Worm (Caenorhabditis elegans) whole organism, L1 larva: Measurements from ENCODE around the gene Y116A8A.6.

Experiments
- C04F5.9 ChIP-seq: sonication (generic microtip); optimal IDR thresholded peaks from 2 replicates; lab custom pipeline; 2016; ENCODE audit warnings: missing genetic modification characterization, missing compliant biosample characterization
- C16A3.4 ChIP-seq: fragments of 150-350 bp; optimal IDR thresholded peaks from 2 replicates; lab custom pipeline; 2014; ENCODE audit warnings: missing biosample characterization, missing genetic modification characterization
- C34B4.2 ChIP-seq: sonication (generic microtip); optimal IDR thresholded peaks from 2 replicates; lab custom pipeline; 2017; ENCODE audit warnings: mild to moderate bottlenecking, missing genetic modification characterization, missing compliant biosample characterization
- F16B12.6 ChIP-seq: fragments of 150-350 bp; optimal IDR thresholded peaks from 2 replicates; lab custom pipeline; 2014; ENCODE audit warnings: missing biosample characterization, missing genetic modification characterization
- Y116A8C.19 ChIP-seq: sonication (generic microtip); optimal IDR thresholded peaks from 2 replicates; lab custom pipeline; 2016; ENCODE audit warnings: missing compliant biosample characterization, missing genetic modification characterization, borderline replicate concordance
- alr-1 ChIP-seq: fragments of 200-800 bp; sonication (Bioruptor generic); optimal IDR thresholded peaks from 2 replicates; lab custom pipeline; 2018; ENCODE audit warnings: borderline replicate concordance, mild to moderate bottlenecking, missing genetic modification characterization, missing compliant biosample characterization
- ama-1 ChIP-seq: fragments of 150-350 bp; optimal IDR thresholded peaks from 2 replicates; lab custom pipeline; 2014
- blmp-1 ChIP-seq: fragments of 150-350 bp; optimal IDR thresholded peaks from 2 replicates; lab custom pipeline; 2014; ENCODE audit warnings: missing biosample characterization, missing genetic modification characterization
- ceh-63 ChIP-seq: fragments of 200-800 bp; sonication (Bioruptor generic); optimal IDR thresholded peaks from 2 replicates; lab custom pipeline; 2018; ENCODE audit warnings: mild to moderate bottlenecking, missing genetic modification characterization, missing compliant biosample characterization
- ceh-8 ChIP-seq: fragments of 200-800 bp; sonication (Bioruptor generic); optimal IDR thresholded peaks from 2 replicates; lab custom pipeline; 2018; ENCODE audit warnings: mild to moderate bottlenecking, missing genetic modification characterization, moderate library complexity, missing compliant biosample characterization
- ceh-90 ChIP-seq: sonication (generic microtip); optimal IDR thresholded peaks from 2 replicates; lab custom pipeline; 2016; ENCODE audit warnings: missing genetic modification characterization, missing compliant biosample characterization
- ces-1 ChIP-seq: fragments of 150-350 bp; optimal IDR thresholded peaks from 2 replicates; lab custom pipeline; 2014; ENCODE audit warnings: missing biosample characterization, missing genetic modification reagents, missing genetic modification characterization
- efl-1 ChIP-seq, 4 experiments: fragments of 150-350 bp; optimal IDR thresholded peaks in 3 of 4; peaks in 1 of 4; 1 replicate in 1 of 4; 2 replicates in 3 of 4; lab custom pipeline; 2014; ENCODE audit warnings: missing biosample characterization in 2 of 4, missing genetic modification characterization in 2 of 4, missing genetic modification reagents in 2 of 4
- efl-3 ChIP-seq: fragments of 200-800 bp; sonication (Bioruptor generic); optimal IDR thresholded peaks from 2 replicates; lab custom pipeline; 2018; ENCODE audit warnings: mild to moderate bottlenecking, missing genetic modification characterization, missing compliant biosample characterization
- egl-27 ChIP-seq, 2 experiments: fragments of 150-350 bp in 1 of 2; sonication (generic microtip); optimal IDR thresholded peaks; 3 replicates each; lab custom pipeline; 2017 to 2018; ENCODE audit warnings: missing biosample characterization in 2 of 2, missing genetic modification characterization in 2 of 2, missing genetic modification reagents in 2 of 2
- elt-2 ChIP-seq: sonication (generic microtip); optimal IDR thresholded peaks from 2 replicates; lab custom pipeline; 2016; ENCODE audit warnings: missing genetic modification characterization, mild to moderate bottlenecking, inconsistent platforms, missing compliant biosample characterization, missing genetic modification reagents
- elt-3 ChIP-seq, 6 experiments: fragments of 150-350 bp in 1 of 6; sonication (generic microtip); optimal IDR thresholded peaks; 2 replicates each; lab custom pipeline; 2017 to 2018; ENCODE audit warnings: missing biosample characterization in 6 of 6, missing genetic modification characterization in 6 of 6, inconsistent platforms in 1 of 6
- fkh-10 ChIP-seq: sonication (generic microtip); optimal IDR thresholded peaks from 2 replicates; lab custom pipeline; 2017; ENCODE audit warnings: missing biosample characterization, missing genetic modification reagents, missing genetic modification characterization
- fkh-4 ChIP-seq: sonication (generic microtip); optimal IDR thresholded peaks from 2 replicates; lab custom pipeline; 2016; ENCODE audit warnings: missing compliant biosample characterization, missing genetic modification characterization, borderline replicate concordance
- fkh-8 ChIP-seq: sonication (generic microtip); optimal IDR thresholded peaks from 2 replicates; lab custom pipeline; 2016; ENCODE audit warnings: mild to moderate bottlenecking, missing genetic modification characterization, missing compliant biosample characterization
- fos-1 ChIP-seq: fragments of 150-350 bp; optimal IDR thresholded peaks from 2 replicates; lab custom pipeline; 2014; ENCODE audit warnings: missing biosample characterization, missing genetic modification characterization
- grh-1 ChIP-seq: fragments of 200-800 bp; sonication (Bioruptor generic); IDR thresholded peaks from 2 replicates; pipeline ENCODE4 v1.3.6; 2022; ENCODE audit warnings: missing genetic modification reagents, missing genetic modification characterization, missing compliant biosample characterization
- hlh-4 ChIP-seq: sonication (generic microtip); optimal IDR thresholded peaks from 2 replicates; lab custom pipeline; 2016; ENCODE audit warnings: mild to moderate bottlenecking, missing genetic modification characterization, missing compliant biosample characterization
- hpl-2 ChIP-seq: fragments of 150-350 bp; optimal IDR thresholded peaks from 2 replicates; lab custom pipeline; 2014; ENCODE audit warnings: missing biosample characterization, missing genetic modification reagents, missing genetic modification characterization
- irx-1 ChIP-seq: sonication (generic microtip); optimal IDR thresholded peaks from 2 replicates; lab custom pipeline; 2016; ENCODE audit warnings: missing genetic modification characterization, missing compliant biosample characterization
- jun-1 ChIP-seq: fragments of 150-350 bp; optimal IDR thresholded peaks from 2 replicates; lab custom pipeline; 2014; ENCODE audit warnings: missing biosample characterization, missing genetic modification reagents, missing genetic modification characterization
- lin-14 ChIP-seq: fragments of 200-800 bp; sonication (Bioruptor generic); optimal IDR thresholded peaks from 2 replicates; lab custom pipeline; 2018; ENCODE audit warnings: mild to moderate bottlenecking, missing genetic modification characterization, moderate library complexity, missing compliant biosample characterization
- lin-15B ChIP-seq: fragments of 150-350 bp; sonication (generic microtip); optimal IDR thresholded peaks from 3 replicates; lab custom pipeline; 2014; ENCODE audit warnings: missing biosample characterization, missing genetic modification characterization
- lir-3 ChIP-seq: sonication (generic microtip); optimal IDR thresholded peaks from 2 replicates; lab custom pipeline; 2016; ENCODE audit warnings: mild to moderate bottlenecking, missing genetic modification characterization, moderate library complexity, missing compliant biosample characterization; ENCODE audit not compliant: poor library complexity
- lsy-2 ChIP-seq, 2 experiments: fragments of 150-350 bp; optimal IDR thresholded peaks; 2 replicates each; lab custom pipeline; 2014; ENCODE audit warnings: missing biosample characterization in 2 of 2, missing genetic modification characterization in 2 of 2
- mdl-1 ChIP-seq, 2 experiments: fragments of 150-350 bp; optimal IDR thresholded peaks; 2 replicates each; lab custom pipeline; 2014 to 2017; ENCODE audit warnings: missing biosample characterization in 2 of 2, missing genetic modification characterization in 2 of 2, inconsistent platforms in 1 of 2
- mef-2 ChIP-seq: fragments of 150-350 bp; optimal IDR thresholded peaks from 2 replicates; lab custom pipeline; 2014; ENCODE audit warnings: missing biosample characterization, missing genetic modification characterization
- mep-1 ChIP-seq: fragments of 150-350 bp; optimal IDR thresholded peaks from 2 replicates; lab custom pipeline; 2014; ENCODE audit warnings: missing biosample characterization, missing genetic modification characterization
- nhr-11 ChIP-seq: fragments of 150-350 bp; optimal IDR thresholded peaks from 2 replicates; lab custom pipeline; 2014; ENCODE audit warnings: missing biosample characterization, missing genetic modification characterization
- nhr-76 ChIP-seq: sonication (generic microtip); optimal IDR thresholded peaks from 2 replicates; lab custom pipeline; 2017; ENCODE audit warnings: missing biosample characterization, missing genetic modification characterization
- nhr-77 ChIP-seq: fragments of 150-350 bp; optimal IDR thresholded peaks from 2 replicates; lab custom pipeline; 2014; ENCODE audit warnings: missing biosample characterization, missing genetic modification characterization
- nhr-90 ChIP-seq: sonication (generic microtip); optimal IDR thresholded peaks from 2 replicates; lab custom pipeline; 2016; ENCODE audit warnings: mild to moderate bottlenecking, missing genetic modification characterization, missing compliant biosample characterization; ENCODE audit not compliant: poor library complexity
- pax-3 ChIP-seq: fragments of 200-800 bp; sonication (Bioruptor generic); optimal IDR thresholded peaks from 2 replicates; lab custom pipeline; 2018; ENCODE audit warnings: mild to moderate bottlenecking, missing genetic modification characterization, moderate library complexity, missing compliant biosample characterization
- pqm-1 ChIP-seq: sonication (generic microtip); optimal IDR thresholded peaks from 3 replicates; lab custom pipeline; 2017; ENCODE audit warnings: missing biosample characterization, missing genetic modification characterization
- rnt-1 ChIP-seq: sonication (generic microtip); optimal IDR thresholded peaks from 2 replicates; lab custom pipeline; 2016; ENCODE audit warnings: mild to moderate bottlenecking, missing genetic modification characterization, moderate library complexity, missing compliant biosample characterization
- snpc-4 ChIP-seq: fragments of 150-350 bp; optimal IDR thresholded peaks from 2 replicates; lab custom pipeline; 2014; ENCODE audit warnings: missing biosample characterization, missing genetic modification characterization
- sptf-1 ChIP-seq: fragments of 150-350 bp; optimal IDR thresholded peaks from 2 replicates; lab custom pipeline; 2014; ENCODE audit warnings: missing biosample characterization, missing genetic modification characterization
- sup-37 ChIP-seq: fragments of 200-800 bp; sonication (Bioruptor generic); optimal IDR thresholded peaks from 2 replicates; lab custom pipeline; 2018; ENCODE audit warnings: mild to moderate bottlenecking, missing genetic modification characterization, missing compliant biosample characterization
- swsn-7 ChIP-seq: sonication (generic microtip); optimal IDR thresholded peaks from 2 replicates; lab custom pipeline; 2016; ENCODE audit warnings: missing genetic modification characterization, missing compliant biosample characterization
- tbx-2 ChIP-seq: sonication (generic microtip); optimal IDR thresholded peaks from 2 replicates; lab custom pipeline; 2016; ENCODE audit warnings: missing genetic modification characterization, missing compliant biosample characterization
- tlp-1 ChIP-seq: fragments of 150-350 bp; optimal IDR thresholded peaks from 2 replicates; lab custom pipeline; 2014; ENCODE audit warnings: missing biosample characterization, missing genetic modification characterization
- unc-30 ChIP-seq: sonication (generic microtip); optimal IDR thresholded peaks from 2 replicates; lab custom pipeline; 2017; ENCODE audit warnings: missing biosample characterization, missing genetic modification characterization
- unc-98 ChIP-seq: fragments of 200-800 bp; sonication (Bioruptor generic); IDR thresholded peaks from 2 replicates; pipeline ENCODE4 v1.3.6; 2022; ENCODE audit warnings: missing genetic modification characterization, missing compliant biosample characterization
- vab-15 ChIP-seq: sonication (generic microtip); optimal IDR thresholded peaks from 2 replicates; lab custom pipeline; 2017; ENCODE audit warnings: missing genotype, mild to moderate bottlenecking, missing genetic modification characterization, missing compliant biosample characterization
- zip-4 ChIP-seq: fragments of 200-800 bp; sonication (Bioruptor generic); optimal IDR thresholded peaks from 2 replicates; lab custom pipeline; 2018; ENCODE audit warnings: mild to moderate bottlenecking, missing genetic modification characterization, moderate library complexity, missing compliant biosample characterization
- ztf-11 ChIP-seq, 2 experiments: sonication (generic microtip); optimal IDR thresholded peaks; 2 replicates each; lab custom pipeline; 2016 to 2017; ENCODE audit warnings: missing genetic modification characterization in 2 of 2, missing biosample characterization in 1 of 2, missing compliant biosample characterization in 1 of 2
- ztf-4 ChIP-seq: fragments of 150-350 bp; optimal IDR thresholded peaks from 2 replicates; lab custom pipeline; 2014; ENCODE audit warnings: missing biosample characterization, missing genetic modification characterization

Gene Y116A8A.6

ce11 chrIV:16865487-16865886, 36.9 kb upstream of the Y116A8A.6 start, which contains the start of gene gtsf-1 (continued):
- TF ChIP-seq pax-3 (tag; lab: Kevin White, UChicago) = peak; percentile 46
- TF ChIP-seq pqm-1 (tag; lab: Kevin White, UChicago) = no peak
- TF ChIP-seq hlh-4 (tag; lab: Kevin White, UChicago) = no peak
- TF ChIP-seq unc-98 (GFP tag; lab: Robert Waterston, UW) = no peak
- peak; percentile 47 for TF ChIP-seq nhr-77 (tag; lab: Kevin White, UChicago)
- no peak for TF ChIP-seq ceh-63 (GFP tag; lab: Kevin White, UChicago)
- TF ChIP-seq ztf-4 (tag; lab: Kevin White, UChicago) = no peak
- no peak for TF ChIP-seq snpc-4 (tag; lab: Kevin White, UChicago)
- peak; percentile 51 for TF ChIP-seq mep-1 (tag; lab: Kevin White, UChicago)
- peak in 1 of 2 experiments; percentile 7 for TF ChIP-seq mdl-1 (tag; optimal IDR thresholded peaks at IDR 0.05; lab: Kevin White, UChicago)
- no peak for TF ChIP-seq ama-1
- TF ChIP-seq unc-30 (tag; lab: Kevin White, UChicago) = no peak
- TF ChIP-seq ceh-90 = no peak
- TF ChIP-seq ztf-11 (tag; optimal IDR thresholded peaks at IDR 0.05; lab: Kevin White, UChicago) = peak in 1 of 2 experiments; percentile 44
- TF ChIP-seq jun-1 (tag; lab: Kevin White, UChicago) = peak; percentile 74
- TF ChIP-seq nhr-90 (tag; lab: Kevin White, UChicago) = peak; percentile 77
- TF ChIP-seq lsy-2 (tag; optimal IDR thresholded peaks at IDR 0.05; lab: Kevin White, UChicago) = peak; percentile 77 to 87
- peak; percentile 92 for TF ChIP-seq rnt-1
- TF ChIP-seq efl-3 = no peak
- no peak for TF ChIP-seq tlp-1 (tag; lab: Kevin White, UChicago)
- TF ChIP-seq blmp-1 (tag; lab: Kevin White, UChicago) = peak; percentile 49
- TF ChIP-seq zip-4 (GFP tag; lab: Kevin White, UChicago) = peak; percentile 1
- peak; percentile 81 for TF ChIP-seq tbx-2 (tag; lab: Kevin White, UChicago)
- TF ChIP-seq elt-3 (tag; optimal IDR thresholded peaks at IDR 0.05; lab: Kevin White, UChicago) = peak in 1 of 6 experiments; percentile 7
- TF ChIP-seq nhr-11 (tag; lab: Kevin White, UChicago) = peak; percentile 7
- TF ChIP-seq fkh-10 (GFP tag; lab: Kevin White, UChicago) = peak; percentile 38
- peak; percentile 54 for TF ChIP-seq nhr-76
- peak; percentile 64 for TF ChIP-seq F16B12.6 (tag; lab: Kevin White, UChicago)
- no peak for TF ChIP-seq Y116A8C.19
- TF ChIP-seq vab-15 (tag; lab: Kevin White, UChicago) = no peak
- no peak for TF ChIP-seq sup-37 (GFP tag; lab: Kevin White, UChicago)
- TF ChIP-seq swsn-7 (tag; lab: Kevin White, UChicago) = peak; percentile 77
- no peak for TF ChIP-seq sptf-1 (tag; lab: Kevin White, UChicago)
- TF ChIP-seq grh-1 (GFP tag; lab: Robert Waterston, UW) = peak; percentile 39; the same call in 1 of the 2 replicates
- peak; percentile 83 for TF ChIP-seq lin-15B (tag; lab: Kevin White, UChicago)
- no peak for TF ChIP-seq ceh-8 (GFP tag; lab: Kevin White, UChicago)
- TF ChIP-seq C04F5.9 = no peak
- peak; percentile 76 for TF ChIP-seq C16A3.4
- no peak for TF ChIP-seq egl-27 (tag; optimal IDR thresholded peaks at IDR 0.05; lab: Kevin White, UChicago)
- peak; percentile 76 to 79 for TF ChIP-seq efl-1 (optimal IDR thresholded peaks at IDR 0.05; lab: Kevin White, UChicago)
- TF ChIP-seq efl-1 (GFP tag; optimal IDR thresholded peaks at IDR 0.05 in 1 of 2; lab: Kevin White, UChicago) = peak; percentile 70 to 97
- no peak for TF ChIP-seq C34B4.2
- no peak for TF ChIP-seq lin-14 (GFP tag; lab: Kevin White, UChicago)
- TF ChIP-seq fos-1 (tag; lab: Kevin White, UChicago) = peak; percentile 40
- peak; percentile 48 for TF ChIP-seq irx-1 (tag; lab: Kevin White, UChicago)
- no peak for TF ChIP-seq ces-1 (GFP tag; lab: Kevin White, UChicago)
- no peak for TF ChIP-seq alr-1 (tag; lab: Kevin White, UChicago)
- TF ChIP-seq mef-2 (tag; lab: Kevin White, UChicago) = peak; percentile 57
- TF ChIP-seq hpl-2 (GFP tag; lab: Kevin White, UChicago) = peak; percentile 53
- no peak for TF ChIP-seq lir-3 (tag; lab: Kevin White, UChicago)
- TF ChIP-seq fkh-8 (tag; lab: Kevin White, UChicago) = peak; percentile 74
- no peak for TF ChIP-seq fkh-4
- peak; percentile 20 for TF ChIP-seq elt-2 (tag; lab: Kevin White, UChicago)
